Fruit fly (Drosophila melanogaster): Measurements from ENCODE around the gene CG11267.

dm6 chr3L:13061322-13061809 lies 45.5 kb downstream of the CG11267 start, which contains the start of the genes CG14115 and CG34428:
- TF ChIP-seq OdsH (GFP tag; optimal IDR thresholded peaks at IDR 0.05): no peak
- no peak for TF ChIP-seq Myc (optimal IDR thresholded peaks at IDR 0.05)
- no peak for TF ChIP-seq pan (optimal IDR thresholded peaks at IDR 0.05)
- no peak for TF ChIP-seq fru (GFP tag; optimal IDR thresholded peaks at IDR 0.05)
- no peak for TF ChIP-seq usp (GFP tag; optimal IDR thresholded peaks at IDR 0.05)
- no peak for TF ChIP-seq Mio (GFP tag; optimal IDR thresholded peaks at IDR 0.05)
- no peak for TF ChIP-seq Dfd (GFP tag; optimal IDR thresholded peaks at IDR 0.05)
- TF ChIP-seq psq (GFP tag; optimal IDR thresholded peaks at IDR 0.05): no peak
